Worm (Caenorhabditis elegans): ENCODE results near the gene col-124.

The col-124 gene

ce11 chrIV:10190586-10190985 is 25.7 kb upstream of the col-124 start:
- no peak for TF ChIP-seq hmbx-1 (tag; optimal IDR thresholded peaks at IDR 0.05)
- TF ChIP-seq tra-4 (tag; optimal IDR thresholded peaks at IDR 0.05), result no peak

- TF ChIP-seq flt-1 (GFP tag; IDR thresholded peaks at IDR 0.05) (no peak), tbx-11 (GFP tag; IDR thresholded peaks at IDR 0.05) (no peak), hmbx-1 (tag; optimal IDR thresholded peaks at IDR 0.05) (no peak), pes-1 (GFP tag; IDR thresholded peaks at IDR 0.05) (no peak), hmg-4 (GFP tag; optimal IDR thresholded peaks at IDR 0.05) (no peak), tra-4 (tag; optimal IDR thresholded peaks at IDR 0.05) (no peak), sea-1 (GFP tag; conservative IDR thresholded peaks at IDR 0.05) (no peak), ceh-13 (GFP tag; optimal IDR thresholded peaks at IDR 0.05) (no peak), hnd-1 (tag; optimal IDR thresholded peaks at IDR 0.05) (no peak), ama-1 (optimal IDR thresholded peaks at IDR 0.05) (no peak), ceh-36 (tag; optimal IDR thresholded peaks at IDR 0.05) (no peak)
These were observed 24.8 kb upstream of the col-124 start for ce11 chrIV:10191498-10191897.

ce11 chrIV:10194345-10194744 is 21.9 kb upstream of the col-124 start, which contains the start of gene ptrg-1:
TSS of gene ptrg-1 (minus strand) at chrIV:10194445.
- TF ChIP-seq tbx-11 (GFP tag; IDR thresholded peaks at IDR 0.05), result no peak
- no peak for TF ChIP-seq ceh-13 (GFP tag; optimal IDR thresholded peaks at IDR 0.05)
- no peak for TF ChIP-seq tbx-37 (GFP tag; conservative IDR thresholded peaks at IDR 0.05)
- no peak for TF ChIP-seq ama-1 (optimal IDR thresholded peaks at IDR 0.05)
- no peak for TF ChIP-seq F13C5.2 (tag; optimal IDR thresholded peaks at IDR 0.05)
- TF ChIP-seq pes-1 (GFP tag; IDR thresholded peaks at IDR 0.05), result no peak
- TF ChIP-seq scrt-1 (GFP tag; IDR thresholded peaks at IDR 0.05), result no peak
- TF ChIP-seq B0310.2 (tag; optimal IDR thresholded peaks at IDR 0.05), result no peak
- no peak for TF ChIP-seq sea-1 (GFP tag; conservative IDR thresholded peaks at IDR 0.05)
- TF ChIP-seq hmbx-1 (tag; optimal IDR thresholded peaks at IDR 0.05), result no peak
- no peak for TF ChIP-seq tra-4 (tag; optimal IDR thresholded peaks at IDR 0.05)
- TF ChIP-seq flt-1 (GFP tag; IDR thresholded peaks at IDR 0.05), result no peak

- TF ChIP-seq tra-4 (tag; optimal IDR thresholded peaks at IDR 0.05) (no peak), aly-1 (tag; optimal IDR thresholded peaks at IDR 0.05) (no peak), hmg-4 (GFP tag; optimal IDR thresholded peaks at IDR 0.05) (no peak)
These were observed 18.9 kb upstream of the col-124 start, which contains the start of gene gon-4 for ce11 chrIV:10197317-10197867. TSS of gene gon-4 (plus strand) at chrIV:10197817.

- TF ChIP-seq ets-7 (tag; optimal IDR thresholded peaks at IDR 0.05), result no peak
- TF ChIP-seq F13C5.2 (tag; optimal IDR thresholded peaks at IDR 0.05), result no peak
- TF ChIP-seq tra-4 (tag; optimal IDR thresholded peaks at IDR 0.05), result no peak
- TF ChIP-seq hnd-1 (tag; optimal IDR thresholded peaks at IDR 0.05), result no peak
- no peak for TF ChIP-seq B0310.2 (tag; optimal IDR thresholded peaks at IDR 0.05)
- TF ChIP-seq pes-1 (GFP tag; IDR thresholded peaks at IDR 0.05), result no peak
- TF ChIP-seq ama-1 (optimal IDR thresholded peaks at IDR 0.05), result no peak
- no peak for TF ChIP-seq hmbx-1 (tag; optimal IDR thresholded peaks at IDR 0.05)
- no peak for TF ChIP-seq ceh-13 (GFP tag; optimal IDR thresholded peaks at IDR 0.05)
- TF ChIP-seq sea-1 (GFP tag; conservative IDR thresholded peaks at IDR 0.05), result no peak
- no peak for TF ChIP-seq tbx-11 (GFP tag; IDR thresholded peaks at IDR 0.05)
- TF ChIP-seq aly-1 (tag; optimal IDR thresholded peaks at IDR 0.05), result no peak
- no peak for TF ChIP-seq hmg-4 (GFP tag; optimal IDR thresholded peaks at IDR 0.05)
- TF ChIP-seq flt-1 (GFP tag; IDR thresholded peaks at IDR 0.05), result no peak
- no peak for TF ChIP-seq scrt-1 (GFP tag; IDR thresholded peaks at IDR 0.05)
- no peak for TF ChIP-seq ceh-36 (tag; optimal IDR thresholded peaks at IDR 0.05)
- TF ChIP-seq tbx-37 (GFP tag; conservative IDR thresholded peaks at IDR 0.05), result no peak
These were observed 10.1 kb upstream of the col-124 start, which contains the start of gene K04D7.6 for ce11 chrIV:10206182-10206581. TSS of gene K04D7.6 (minus strand) at chrIV:10206282.

- no peak for TF ChIP-seq ceh-13 (GFP tag; optimal IDR thresholded peaks at IDR 0.05)
- TF ChIP-seq tbx-11 (GFP tag; IDR thresholded peaks at IDR 0.05), result no peak
- TF ChIP-seq pes-1 (GFP tag; IDR thresholded peaks at IDR 0.05), result no peak
These were observed 1.4 kb upstream of the col-124 start, which contains the start of gene abt-1 for ce11 chrIV:10214811-10215210. TSS of gene abt-1 (minus strand) at chrIV:10214911.

ce11 chrIV:10215393-10215792 is 858 bp upstream of the col-124 start:
- TF ChIP-seq ceh-36 (tag; optimal IDR thresholded peaks at IDR 0.05), result no peak
- no peak for TF ChIP-seq scrt-1 (GFP tag; IDR thresholded peaks at IDR 0.05)
- no peak for TF ChIP-seq hmbx-1 (tag; optimal IDR thresholded peaks at IDR 0.05)
- TF ChIP-seq ets-7 (tag; optimal IDR thresholded peaks at IDR 0.05), result no peak
- no peak for TF ChIP-seq hmg-4 (GFP tag; optimal IDR thresholded peaks at IDR 0.05)
- TF ChIP-seq flt-1 (GFP tag; IDR thresholded peaks at IDR 0.05), result no peak
- no peak for TF ChIP-seq sea-1 (GFP tag; conservative IDR thresholded peaks at IDR 0.05)
- no peak for TF ChIP-seq F13C5.2 (tag; optimal IDR thresholded peaks at IDR 0.05)
- TF ChIP-seq tbx-11 (GFP tag; IDR thresholded peaks at IDR 0.05), result no peak
- TF ChIP-seq tra-4 (tag; optimal IDR thresholded peaks at IDR 0.05), result no peak
- no peak for TF ChIP-seq B0310.2 (tag; optimal IDR thresholded peaks at IDR 0.05)
- no peak for TF ChIP-seq ama-1 (optimal IDR thresholded peaks at IDR 0.05)
- TF ChIP-seq hnd-1 (tag; optimal IDR thresholded peaks at IDR 0.05), result no peak
- TF ChIP-seq ceh-13 (GFP tag; optimal IDR thresholded peaks at IDR 0.05), result no peak
- no peak for TF ChIP-seq tbx-37 (GFP tag; conservative IDR thresholded peaks at IDR 0.05)
- no peak for TF ChIP-seq aly-1 (tag; optimal IDR thresholded peaks at IDR 0.05)
- TF ChIP-seq pes-1 (GFP tag; IDR thresholded peaks at IDR 0.05), result no peak

- TF ChIP-seq sea-1 (GFP tag; conservative IDR thresholded peaks at IDR 0.05), result no peak
- no peak for TF ChIP-seq ceh-36 (tag; optimal IDR thresholded peaks at IDR 0.05)
- no peak for TF ChIP-seq tbx-37 (GFP tag; conservative IDR thresholded peaks at IDR 0.05)
- TF ChIP-seq pes-1 (GFP tag; IDR thresholded peaks at IDR 0.05), result no peak
- no peak for TF ChIP-seq hmg-4 (GFP tag; optimal IDR thresholded peaks at IDR 0.05)
- TF ChIP-seq B0310.2 (tag; optimal IDR thresholded peaks at IDR 0.05), result no peak
- no peak for TF ChIP-seq hnd-1 (tag; optimal IDR thresholded peaks at IDR 0.05)
- TF ChIP-seq ceh-13 (GFP tag; optimal IDR thresholded peaks at IDR 0.05), result no peak
- TF ChIP-seq ets-7 (tag; optimal IDR thresholded peaks at IDR 0.05), result no peak
- no peak for TF ChIP-seq tra-4 (tag; optimal IDR thresholded peaks at IDR 0.05)
These were observed 549 bp downstream of the col-124 start for ce11 chrIV:10216704-10217296.

Measured in whole organism, early embryonic.